Worm (Caenorhabditis elegans) whole organism, late embryonic: ENCODE measurements around the gene C44H4.4.

ENCODE experiments used
- ceh-34 ChIP-seq: sonication (generic microtip); optimal IDR thresholded peaks from 2 replicates; lab custom pipeline; 2016; ENCODE audit warnings: mild to moderate bottlenecking, missing genetic modification characterization, missing compliant biosample characterization
- ceh-9 ChIP-seq: sonication (generic microtip); optimal IDR thresholded peaks from 2 replicates; lab custom pipeline; 2016; ENCODE audit warnings: mild to moderate bottlenecking, missing genetic modification characterization, inconsistent platforms, missing compliant biosample characterization
- nfya-1 ChIP-seq: sonication (generic microtip); optimal IDR thresholded peaks from 2 replicates; lab custom pipeline; 2017; ENCODE audit warnings: missing genetic modification characterization, mild to moderate bottlenecking, missing compliant biosample characterization, antibody characterized with exemption, moderate library complexity
- nhr-11 ChIP-seq: fragments of 150-350 bp; optimal IDR thresholded peaks from 2 replicates; lab custom pipeline; 2014; ENCODE audit warnings: missing biosample characterization, missing genetic modification characterization
- pha-4 ChIP-seq: fragments of 150-350 bp; optimal IDR thresholded peaks from 2 replicates; lab custom pipeline; 2018; ENCODE audit warnings: missing biosample characterization, missing genetic modification reagents, missing genetic modification characterization
- pqm-1 ChIP-seq: sonication (generic microtip); optimal IDR thresholded peaks from 2 replicates; lab custom pipeline; 2016; ENCODE audit warnings: missing genetic modification characterization, missing compliant biosample characterization
- sox-4 ChIP-seq: sonication (generic microtip); optimal IDR thresholded peaks from 2 replicates; lab custom pipeline; 2017; ENCODE audit warnings: mild to moderate bottlenecking, missing genetic modification characterization, inconsistent platforms, missing compliant biosample characterization
- tbx-2 ChIP-seq: sonication (generic microtip); optimal IDR thresholded peaks from 2 replicates; lab custom pipeline; 2016; ENCODE audit warnings: missing genetic modification characterization, missing compliant biosample characterization
- unc-42 ChIP-seq: sonication (generic microtip); optimal IDR thresholded peaks from 2 replicates; lab custom pipeline; 2016; ENCODE audit warnings: missing genotype, missing genetic modification characterization, missing compliant biosample characterization
- unc-55 ChIP-seq: sonication (generic microtip); optimal IDR thresholded peaks from 2 replicates; lab custom pipeline; 2017; ENCODE audit warnings: missing biosample characterization, missing genetic modification reagents, missing genetic modification characterization
- unc-86 ChIP-seq: sonication (generic microtip); optimal IDR thresholded peaks from 2 replicates; lab custom pipeline; 2016; ENCODE audit warnings: missing genetic modification characterization, missing compliant biosample characterization

ce11 chrX:14599245-14599644, 10.3 kb upstream of the C44H4.4 start, which contains the start of gene C44H4.6:
- TF ChIP-seq unc-42 (tag; lab: Kevin White, UChicago) (no peak), pha-4 (tag; lab: Kevin White, UChicago) (no peak), nhr-11 (tag; lab: Kevin White, UChicago) (no peak), pqm-1 (tag; lab: Kevin White, UChicago) (no peak), ceh-9 (tag; lab: Kevin White, UChicago) (no peak), nfya-1 (tag; lab: Kevin White, UChicago) (no peak), sox-4 (no peak), unc-86 (tag; lab: Kevin White, UChicago) (no peak), ceh-34 (no peak), tbx-2 (tag; lab: Kevin White, UChicago) (no peak), unc-55 (GFP tag; lab: Kevin White, UChicago) (no peak)
